Fruit fly (Drosophila melanogaster): ENCODE results near the gene Usp39.

Usp39 gene

dm6 chrX:18869489-18870132 is 11.6 kb downstream of the Usp39 start (continued):
- TF ChIP-seq CG12942 (GFP tag; optimal IDR thresholded peaks at IDR 0.05) (peak; percentile 5), mam (GFP tag; optimal IDR thresholded peaks at IDR 0.05) (peak; percentile 46), TFAM (GFP tag; optimal IDR thresholded peaks at IDR 0.05) (no peak), CG10565 (GFP tag; optimal IDR thresholded peaks at IDR 0.05) (no peak), CG6272 (GFP tag; IDR thresholded peaks at IDR 0.05) (no peak), Ssrp (tag; optimal IDR thresholded peaks at IDR 0.05) (no peak), lov (optimal IDR thresholded peaks at IDR 0.05) (no peak), lov (GFP tag; IDR thresholded peaks at IDR 0.05) (no peak), lmd (GFP tag; IDR thresholded peaks at IDR 0.05) (peak; percentile 67), gfzf (GFP tag; optimal IDR thresholded peaks at IDR 0.05) (no peak), Stat92E (GFP tag; optimal IDR thresholded peaks at IDR 0.05) (no peak), wek (GFP tag; optimal IDR thresholded peaks at IDR 0.05) (no peak), Opbp (GFP tag; IDR thresholded peaks at IDR 0.05; ENCODE audit: partially characterized antibody) (no peak), CG3838 (GFP tag; optimal IDR thresholded peaks at IDR 0.05) (no peak)

DNA sequence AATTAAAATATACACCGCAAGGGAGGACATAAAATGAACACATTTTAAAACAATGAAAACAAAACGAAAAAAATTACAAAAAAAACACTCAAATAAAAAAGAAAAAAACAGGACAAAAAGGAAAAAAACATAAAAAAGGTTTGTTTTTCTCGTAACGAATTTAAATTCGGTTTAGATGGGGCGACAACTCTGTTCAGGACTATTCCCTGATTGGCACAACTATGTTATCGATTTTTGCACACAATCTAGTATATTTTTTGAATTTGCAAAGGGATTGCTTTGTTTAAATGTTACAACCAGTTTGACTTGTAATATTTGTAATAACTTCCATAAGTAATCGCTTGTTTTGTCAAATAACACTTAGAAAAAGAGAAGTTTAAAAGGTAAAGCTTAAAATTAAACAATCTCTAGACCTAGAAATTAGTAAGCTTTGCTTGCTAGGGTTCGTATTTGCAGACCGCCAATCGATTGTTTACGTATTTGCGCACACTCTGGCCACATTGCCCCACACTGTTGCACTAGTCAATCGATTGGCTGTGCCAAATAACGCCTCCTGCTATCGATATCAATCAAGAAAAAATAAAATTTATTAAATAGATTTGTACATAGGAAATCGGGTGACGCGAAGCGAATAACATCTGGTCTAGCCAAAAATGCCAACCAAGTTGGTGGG is 26.1 kb downstream of the Usp39 start, which contains the start of gene CG7332:
Gene CG7332, plus strand, starts transcription at position 515 of the 673 bp plus-strand sequence.
- TF ChIP-seq unc-4 (GFP tag; IDR thresholded peaks at IDR 0.05; ENCODE audit: partially characterized antibody) (peak; percentile 50; the same call in 1 of the 2 replicates), CG14710 (tag; optimal IDR thresholded peaks at IDR 0.05) (peak; percentile 11), nmo (GFP tag; optimal IDR thresholded peaks at IDR 0.05) (peak; percentile 17), inv (GFP tag; IDR thresholded peaks at IDR 0.05; ENCODE audit: partially characterized antibody) (peak; percentile 59), CG2129 (GFP tag; IDR thresholded peaks at IDR 0.05; ENCODE audit: partially characterized antibody) (0 out of 2 replicates have a peak, but pooled peaks have one; percentile 11), nerfin-2 (GFP tag; IDR thresholded peaks at IDR 0.05; ENCODE audit: partially characterized antibody) (peak; percentile 42), Dp (GFP tag; optimal IDR thresholded peaks at IDR 0.05) (peak; percentile 67), D (optimal IDR thresholded peaks at IDR 0.05) (no peak), D (GFP tag; optimal IDR thresholded peaks at IDR 0.05) (no peak), mam (GFP tag; optimal IDR thresholded peaks at IDR 0.05) (peak; percentile 10), Dref (GFP tag; IDR thresholded peaks at IDR 0.05) (peak; percentile 85), Rfx (GFP tag; IDR thresholded peaks at IDR 0.05) (0 out of 2 replicates have a peak, but pooled peaks have one; percentile 9), YL-1 (GFP tag; optimal IDR thresholded peaks at IDR 0.05) (peak; percentile 37), CG4424 (GFP tag; optimal IDR thresholded peaks at IDR 0.05) (peak; percentile 19), ranshi (GFP tag; IDR thresholded peaks at IDR 0.05) (0 out of 2 replicates have a peak, but pooled peaks have one; percentile 23), pzg (GFP tag; optimal IDR thresholded peaks at IDR 0.05) (peak; percentile 65), Sry-δ (GFP tag; optimal IDR thresholded peaks at IDR 0.05) (peak; percentile 69), Dll (GFP tag; IDR thresholded peaks at IDR 0.05; ENCODE audit: partially characterized antibody) (peak; percentile 64; the same call in 1 of the 4 replicates), ATbp (GFP tag; optimal IDR thresholded peaks at IDR 0.05) (no peak), CG6689 (GFP tag; IDR thresholded peaks at IDR 0.05) (peak; percentile 24; the same call in 1 of the 2 replicates), CG33213 (GFP tag; optimal IDR thresholded peaks at IDR 0.05) (peak; percentile 17), CG30020 (tag; optimal IDR thresholded peaks at IDR 0.05) (peak; percentile 21), phol (tag; optimal IDR thresholded peaks at IDR 0.05) (peak; percentile 23), CG8924 (tag; optimal IDR thresholded peaks at IDR 0.05) (peak; percentile 28), MBD-R2 (GFP tag; IDR thresholded peaks at IDR 0.05) (peak; percentile 44), CG9437 (GFP tag; optimal IDR thresholded peaks at IDR 0.05) (peak; percentile 59), CG10979 (tag; optimal IDR thresholded peaks at IDR 0.05) (no peak), MTF-1 (GFP tag; optimal IDR thresholded peaks at IDR 0.05; ENCODE audit: borderline replicate concordance) (no peak), tna (GFP tag; IDR thresholded peaks at IDR 0.05; ENCODE audit: partially characterized antibody) (peak; percentile 65; the same call in 1 of the 2 replicates), NfI (GFP tag; optimal IDR thresholded peaks at IDR 0.05) (no peak), CG1647 (GFP tag; optimal IDR thresholded peaks at IDR 0.05) (no peak), trh (GFP tag; optimal IDR thresholded peaks at IDR 0.05) (no peak), vnd (GFP tag; IDR thresholded peaks at IDR 0.05; ENCODE audit: partially characterized antibody) (peak; percentile 46; the same call in 2 of the 3 replicates)
